Fruit fly (Drosophila melanogaster) whole organism: ENCODE measurements around the gene Tps1.

ENCODE experiments used
- pan ChIP-seq: fragments of >200 bp; optimal IDR thresholded peaks from 2 replicates; lab custom pipeline; 2017
- psq ChIP-seq: fragments of >200 bp; optimal IDR thresholded peaks from 2 replicates; lab custom pipeline; 2017

dm6 chr2L:4360882-4361281, 27.2 kb upstream of the Tps1 start:
- no peak for TF ChIP-seq pan
- TF ChIP-seq psq (lab: Kevin White, UChicago): no peak
